Worm (Caenorhabditis elegans): Measurements from ENCODE around the gene T10H4.4.
A peak's percentile ranks its signal among the peaks of the same experiment; 100 is the strongest.

Gene T10H4.4

ce11 chrV:15241259-15241658, 30.9 kb downstream of the T10H4.4 start, which contains the start of gene chil-12:
chil-12 (plus strand) TSS chrV:15241559.
- no peak for TF ChIP-seq ZK337.2 (GFP tag; IDR thresholded peaks at IDR 0.05)
- TF ChIP-seq T20F7.1 (GFP tag; optimal IDR thresholded peaks at IDR 0.05) = no peak
- no peak for TF ChIP-seq lin-39 (tag; optimal IDR thresholded peaks at IDR 0.05)
- TF ChIP-seq unc-62 (GFP tag; optimal IDR thresholded peaks at IDR 0.05 in 1 of 2) = no peak
- TF ChIP-seq unc-62 (tag; optimal IDR thresholded peaks at IDR 0.05) = no peak
- no peak for TF ChIP-seq saeg-2 (GFP tag; IDR thresholded peaks at IDR 0.05)
- no peak for TF ChIP-seq mxl-2 (GFP tag; conservative IDR thresholded peaks at IDR 0.05)
- no peak for TF ChIP-seq arid-1 (GFP tag; conservative IDR thresholded peaks at IDR 0.05)
- TF ChIP-seq ceh-32 (tag; optimal IDR thresholded peaks at IDR 0.05; ENCODE audit: poor library complexity) = no peak

ce11 chrV:15240215-15240614, 31.9 kb downstream of the T10H4.4 start, which contains the start of gene srw-11:
srw-11 (minus strand) TSS chrV:15240315.
- TF ChIP-seq jun-1 (tag; optimal IDR thresholded peaks at IDR 0.05) = no peak
- TF ChIP-seq fos-1 (tag; optimal IDR thresholded peaks at IDR 0.05) = no peak
- no peak for TF ChIP-seq Y105C5A.15 (GFP tag; IDR thresholded peaks at IDR 0.05)
- no peak for TF ChIP-seq mdt-29 (GFP tag; IDR thresholded peaks at IDR 0.05)
- TF ChIP-seq unc-39 (tag; optimal IDR thresholded peaks at IDR 0.05) = no peak
- TF ChIP-seq unc-62 (GFP tag; optimal IDR thresholded peaks at IDR 0.05 in 1 of 2) = no peak
- TF ChIP-seq unc-62 (tag; optimal IDR thresholded peaks at IDR 0.05) = no peak
- TF ChIP-seq saeg-2 (GFP tag; IDR thresholded peaks at IDR 0.05) = no peak
- TF ChIP-seq ztf-11 (tag; optimal IDR thresholded peaks at IDR 0.05) = no peak
- no peak for TF ChIP-seq lin-38 (GFP tag; IDR thresholded peaks at IDR 0.05)
- TF ChIP-seq gei-8 (GFP tag; optimal IDR thresholded peaks at IDR 0.05) = no peak
- TF ChIP-seq unc-130 (GFP tag; optimal IDR thresholded peaks at IDR 0.05) = no peak
- no peak for TF ChIP-seq zip-2 (tag; optimal IDR thresholded peaks at IDR 0.05)

ce11 chrV:15238552-15238951, 33.6 kb downstream of the T10H4.4 start, which contains the start of gene srw-12:
srw-12 (minus strand) TSS chrV:15238652.
- TF ChIP-seq hlh-30 (tag; optimal IDR thresholded peaks at IDR 0.05; ENCODE audit: insufficient read depth) (no peak), daf-16 (GFP tag; optimal IDR thresholded peaks at IDR 0.05) (no peak), daf-16 (tag; optimal IDR thresholded peaks at IDR 0.05) (no peak), nhr-48 (tag; optimal IDR thresholded peaks at IDR 0.05) (no peak), unc-62 (GFP tag; optimal IDR thresholded peaks at IDR 0.05 in 1 of 2) (peak in 1 of 2 experiments; percentile 33), unc-62 (tag; optimal IDR thresholded peaks at IDR 0.05) (no peak), tra-1 (GFP tag; IDR thresholded peaks at IDR 0.05) (no peak), nhr-42 (GFP tag; IDR thresholded peaks at IDR 0.05) (no peak), F26F4.8 (GFP tag; conservative IDR thresholded peaks at IDR 0.05) (no peak), nhr-28 (tag; optimal IDR thresholded peaks at IDR 0.05) (no peak), gei-8 (GFP tag; optimal IDR thresholded peaks at IDR 0.05) (no peak)

- TF ChIP-seq dmd-9 (GFP tag; IDR thresholded peaks at IDR 0.05) = no peak
- TF ChIP-seq gei-8 (GFP tag; optimal IDR thresholded peaks at IDR 0.05) = no peak
- TF ChIP-seq lin-38 (GFP tag; IDR thresholded peaks at IDR 0.05) = no peak
- TF ChIP-seq lin-29 (GFP tag; IDR thresholded peaks at IDR 0.05) = no peak
- no peak for TF ChIP-seq daf-12 (tag; optimal IDR thresholded peaks at IDR 0.05)
Observed at ce11 chrV:15235661-15236060, 36.5 kb downstream of the T10H4.4 start, which contains the start of gene nhr-164. nhr-164 (minus strand) TSS chrV:15235761.

ce11 chrV:15232200-15232599, 40.0 kb downstream of the T10H4.4 start, which contains the start of gene srw-13:
srw-13 (plus strand) TSS chrV:15232500.
- TF ChIP-seq spr-1 (tag; optimal IDR thresholded peaks at IDR 0.05) = no peak
- peak; percentile 29 for TF ChIP-seq aha-1 (tag)

- TF ChIP-seq php-3 (GFP tag; IDR thresholded peaks at IDR 0.05) = no peak
- TF ChIP-seq ctbp-1 (GFP tag; IDR thresholded peaks at IDR 0.05) = no peak
- no peak for TF ChIP-seq saeg-2 (GFP tag; IDR thresholded peaks at IDR 0.05)
- TF ChIP-seq unc-130 (GFP tag; optimal IDR thresholded peaks at IDR 0.05) = no peak
- TF ChIP-seq ceh-44 (GFP tag; IDR thresholded peaks at IDR 0.05) = no peak
- no peak for TF ChIP-seq nhr-28 (tag; optimal IDR thresholded peaks at IDR 0.05)
Observed at ce11 chrV:15230243-15230642, 41.9 kb downstream of the T10H4.4 start, which contains the start of gene srw-15. srw-15 (plus strand) TSS chrV:15230543.
